Worm (Caenorhabditis elegans) whole organism, early embryonic: Measurements from ENCODE around the gene ZK418.13.
A peak's percentile ranks its signal among the peaks of the same experiment; 100 is the strongest.

Experiments used
- B0310.2 ChIP-seq: sonication (generic microtip); optimal IDR thresholded peaks from 2 replicates; lab custom pipeline; 2016; ENCODE audit warnings: mild to moderate bottlenecking, missing genetic modification characterization, missing compliant biosample characterization
- F13C5.2 ChIP-seq: sonication (generic microtip); optimal IDR thresholded peaks from 2 replicates; lab custom pipeline; 2017; ENCODE audit warnings: mild to moderate bottlenecking, missing genetic modification characterization, inconsistent platforms, missing compliant biosample characterization
- aly-1 ChIP-seq: sonication (generic microtip); optimal IDR thresholded peaks from 2 replicates; lab custom pipeline; 2016; ENCODE audit warnings: missing genetic modification characterization, missing compliant biosample characterization
- ama-1 ChIP-seq: fragments of 150-350 bp; optimal IDR thresholded peaks from 2 replicates; lab custom pipeline; 2014
- ceh-13 ChIP-seq: fragments of 200-800 bp; sonication (Bioruptor generic); optimal IDR thresholded peaks from 2 replicates; lab custom pipeline; 2018; ENCODE audit warnings: mild to moderate bottlenecking, missing genetic modification characterization, missing compliant biosample characterization
- ceh-36 ChIP-seq: sonication (generic microtip); optimal IDR thresholded peaks from 2 replicates; lab custom pipeline; 2016; ENCODE audit warnings: missing genetic modification characterization, inconsistent platforms, missing compliant biosample characterization
- ets-7 ChIP-seq: sonication (generic microtip); optimal IDR thresholded peaks from 2 replicates; lab custom pipeline; 2016; ENCODE audit warnings: missing genotype, missing genetic modification characterization, missing compliant biosample characterization
- flt-1 ChIP-seq: fragments of 200-800 bp; sonication (Bioruptor generic); IDR thresholded peaks from 2 replicates; pipeline ENCODE4 v1.3.6; 2022; ENCODE audit warnings: missing genetic modification characterization, missing compliant biosample characterization
- hmbx-1 ChIP-seq: sonication (generic microtip); optimal IDR thresholded peaks from 2 replicates; lab custom pipeline; 2016; ENCODE audit warnings: mild to moderate bottlenecking, missing genetic modification characterization, missing compliant biosample characterization
- hmg-4 ChIP-seq: fragments of 200-800 bp; sonication (Bioruptor generic); optimal IDR thresholded peaks from 2 replicates; lab custom pipeline; 2018; ENCODE audit warnings: mild to moderate bottlenecking, missing genetic modification characterization, missing compliant biosample characterization
- hnd-1 ChIP-seq: sonication (generic microtip); optimal IDR thresholded peaks from 2 replicates; lab custom pipeline; 2016; ENCODE audit warnings: missing genetic modification characterization, missing compliant biosample characterization
- pes-1 ChIP-seq: fragments of 200-800 bp; sonication (Bioruptor generic); IDR thresholded peaks from 2 replicates; pipeline ENCODE4 v1.3.6; 2022; ENCODE audit warnings: missing genetic modification reagents, missing genetic modification characterization, missing compliant biosample characterization
- scrt-1 ChIP-seq: fragments of 200-800 bp; sonication (Bioruptor generic); IDR thresholded peaks from 2 replicates; pipeline ENCODE4 v1.3.6; 2022; ENCODE audit warnings: missing genetic modification characterization, missing compliant biosample characterization
- sea-1 ChIP-seq: fragments of 200-800 bp; sonication (Bioruptor generic); conservative IDR thresholded peaks from 2 replicates; pipeline ENCODE4 v1.3.6; 2022; ENCODE audit warnings: missing genetic modification characterization, missing compliant biosample characterization
- tbx-11 ChIP-seq: fragments of 200-800 bp; sonication (Bioruptor generic); IDR thresholded peaks from 2 replicates; pipeline ENCODE4 v1.3.6; 2022; ENCODE audit warnings: missing genetic modification characterization, missing compliant biosample characterization
- tbx-37 ChIP-seq: fragments of 200-800 bp; sonication (Bioruptor generic); conservative IDR thresholded peaks from 2 replicates; pipeline ENCODE4 v1.3.6; 2022; ENCODE audit warnings: missing genetic modification reagents, missing genetic modification characterization, missing compliant biosample characterization
- tra-4 ChIP-seq: sonication (generic microtip); optimal IDR thresholded peaks from 2 replicates; lab custom pipeline; 2017; ENCODE audit warnings: missing genetic modification characterization, missing compliant biosample characterization

Gene ZK418.13

ce11 chrIII:7034252-7035223, 41.7 kb downstream of the ZK418.13 start:
- TF ChIP-seq hmbx-1 (tag; lab: Kevin White, UChicago), result no peak
- TF ChIP-seq tbx-11 (GFP tag; lab: Robert Waterston, UW), result no peak
- no peak for TF ChIP-seq ceh-13 (GFP tag; lab: Kevin White, UChicago)
- no peak for TF ChIP-seq tra-4 (tag; lab: Kevin White, UChicago)
- TF ChIP-seq ceh-36 (tag; lab: Kevin White, UChicago), result no peak
- no peak for TF ChIP-seq B0310.2 (tag; lab: Kevin White, UChicago)

- no peak for TF ChIP-seq ceh-13 (GFP tag; lab: Kevin White, UChicago)
- no peak for TF ChIP-seq ama-1 (lab: Kevin White, UChicago)
- no peak for TF ChIP-seq tra-4 (tag; lab: Kevin White, UChicago)
- TF ChIP-seq hmg-4 (GFP tag; lab: Kevin White, UChicago), result no peak
- no peak for TF ChIP-seq hnd-1 (tag; lab: Kevin White, UChicago)
- no peak for TF ChIP-seq pes-1 (GFP tag; lab: Robert Waterston, UW)
- no peak for TF ChIP-seq aly-1 (tag; lab: Kevin White, UChicago)
- TF ChIP-seq scrt-1 (GFP tag; lab: Robert Waterston, UW), result no peak
- TF ChIP-seq F13C5.2, result no peak
- no peak for TF ChIP-seq ceh-36 (tag; lab: Kevin White, UChicago)
- TF ChIP-seq hmbx-1 (tag; lab: Kevin White, UChicago), result no peak
- no peak for TF ChIP-seq tbx-37 (GFP tag; lab: Robert Waterston, UW)
- no peak for TF ChIP-seq flt-1 (GFP tag; lab: Robert Waterston, UW)
- no peak for TF ChIP-seq ets-7
- TF ChIP-seq tbx-11 (GFP tag; lab: Robert Waterston, UW), result no peak
- TF ChIP-seq B0310.2 (tag; lab: Kevin White, UChicago), result no peak
- no peak for TF ChIP-seq sea-1 (GFP tag; lab: Robert Waterston, UW)
Measured at ce11 chrIII:7032070-7032469, 44.2 kb downstream of the ZK418.13 start.

- TF ChIP-seq B0310.2 (tag; lab: Kevin White, UChicago) (no peak), tbx-11 (GFP tag; lab: Robert Waterston, UW) (peak; percentile 62), hmg-4 (GFP tag; lab: Kevin White, UChicago) (peak; percentile 62), flt-1 (GFP tag; lab: Robert Waterston, UW) (peak; percentile 71), ets-7 (no peak), tra-4 (tag; lab: Kevin White, UChicago) (no peak), ceh-36 (tag; lab: Kevin White, UChicago) (peak; percentile 62), hmbx-1 (tag; lab: Kevin White, UChicago) (peak; percentile 27), aly-1 (tag; lab: Kevin White, UChicago) (peak; percentile 4), tbx-37 (GFP tag; lab: Robert Waterston, UW) (0 out of 2 replicates have a peak, but pooled peaks have one; percentile 41), sea-1 (GFP tag; lab: Robert Waterston, UW) (peak; percentile 61; the same call in 1 of the 2 replicates), scrt-1 (GFP tag; lab: Robert Waterston, UW) (peak; percentile 50; the same call in 1 of the 2 replicates), hnd-1 (tag; lab: Kevin White, UChicago) (peak; percentile 43), F13C5.2 (peak; percentile 14), ama-1 (lab: Kevin White, UChicago) (no peak), pes-1 (GFP tag; lab: Robert Waterston, UW) (peak; percentile 85), ceh-13 (GFP tag; lab: Kevin White, UChicago) (peak; percentile 44)
Measured at ce11 chrIII:7030044-7030804, 46.1 kb downstream of the ZK418.13 start.

ce11 chrIII:7029105-7029504, 47.2 kb downstream of the ZK418.13 start, which contains the start of gene cyk-1:
Gene cyk-1, minus strand, starts transcription at chrIII:7029205.
- TF ChIP-seq hmg-4 (GFP tag; lab: Kevin White, UChicago) (no peak), B0310.2 (tag; lab: Kevin White, UChicago) (no peak), ceh-13 (GFP tag; lab: Kevin White, UChicago) (no peak), flt-1 (GFP tag; lab: Robert Waterston, UW) (no peak), aly-1 (tag; lab: Kevin White, UChicago) (no peak), ama-1 (lab: Kevin White, UChicago) (no peak), ets-7 (no peak), hmbx-1 (tag; lab: Kevin White, UChicago) (no peak), sea-1 (GFP tag; lab: Robert Waterston, UW) (no peak), tbx-37 (GFP tag; lab: Robert Waterston, UW) (no peak), tra-4 (tag; lab: Kevin White, UChicago) (no peak), tbx-11 (GFP tag; lab: Robert Waterston, UW) (no peak), scrt-1 (GFP tag; lab: Robert Waterston, UW) (no peak), F13C5.2 (no peak), hnd-1 (tag; lab: Kevin White, UChicago) (no peak), ceh-36 (tag; lab: Kevin White, UChicago) (no peak), pes-1 (GFP tag; lab: Robert Waterston, UW) (no peak)

ce11 chrIII:7025839-7026238, 50.4 kb downstream of the ZK418.13 start:
- TF ChIP-seq flt-1 (GFP tag; lab: Robert Waterston, UW), result no peak
- TF ChIP-seq F13C5.2, result no peak
- TF ChIP-seq hmbx-1 (tag; lab: Kevin White, UChicago), result no peak
- TF ChIP-seq pes-1 (GFP tag; lab: Robert Waterston, UW), result no peak
- TF ChIP-seq hnd-1 (tag; lab: Kevin White, UChicago), result no peak
- no peak for TF ChIP-seq tra-4 (tag; lab: Kevin White, UChicago)
- TF ChIP-seq aly-1 (tag; lab: Kevin White, UChicago), result no peak
- no peak for TF ChIP-seq tbx-37 (GFP tag; lab: Robert Waterston, UW)
- TF ChIP-seq ets-7, result no peak
- no peak for TF ChIP-seq hmg-4 (GFP tag; lab: Kevin White, UChicago)
- TF ChIP-seq B0310.2 (tag; lab: Kevin White, UChicago), result no peak
- TF ChIP-seq tbx-11 (GFP tag; lab: Robert Waterston, UW), result no peak
- TF ChIP-seq ceh-13 (GFP tag; lab: Kevin White, UChicago), result no peak
- TF ChIP-seq scrt-1 (GFP tag; lab: Robert Waterston, UW), result no peak
- TF ChIP-seq ceh-36 (tag; lab: Kevin White, UChicago), result no peak
